Worm (Caenorhabditis elegans) whole organism, L2 larva: ENCODE data around the gene srw-136.
"Not testable (repeated sequence)": the region's sequence is repeated elsewhere in the genome, so short reads cannot be mapped to it uniquely, and the experiment has no call there.

Experiments
- C34F6.9 ChIP-seq: fragments of 150-350 bp; optimal IDR thresholded peaks from 2 replicates; lab custom pipeline; 2014; ENCODE audit warnings: missing biosample characterization, missing genetic modification characterization
- ZK546.5 ChIP-seq: sonication (generic microtip); optimal IDR thresholded peaks from 2 replicates; lab custom pipeline; 2017; ENCODE audit warnings: missing biosample characterization, missing genetic modification characterization
- blmp-1 ChIP-seq: sonication (generic microtip); optimal IDR thresholded peaks from 2 replicates; lab custom pipeline; 2017; ENCODE audit warnings: missing genetic modification characterization, mild to moderate bottlenecking, missing compliant biosample characterization, antibody characterized with exemption, moderate library complexity; ENCODE audit not compliant: insufficient read depth
- ceh-16 ChIP-seq: fragments of 150-350 bp; optimal IDR thresholded peaks from 2 replicates; lab custom pipeline; 2014; ENCODE audit warnings: missing biosample characterization, missing genetic modification characterization
- crh-2 ChIP-seq: sonication (generic microtip); optimal IDR thresholded peaks from 2 replicates; lab custom pipeline; 2017; ENCODE audit warnings: missing biosample characterization, missing genetic modification characterization
- dmd-4 ChIP-seq: sonication (generic microtip); optimal IDR thresholded peaks from 2 replicates; lab custom pipeline; 2017; ENCODE audit warnings: missing biosample characterization, missing genetic modification characterization
- elt-1 ChIP-seq: fragments of 150-350 bp; optimal IDR thresholded peaks from 2 replicates; lab custom pipeline; 2014; ENCODE audit warnings: missing biosample characterization, missing genetic modification characterization
- elt-3 ChIP-seq: sonication (generic microtip); optimal IDR thresholded peaks from 2 replicates; lab custom pipeline; 2017; ENCODE audit warnings: missing biosample characterization, missing genetic modification characterization
- fos-1 ChIP-seq: fragments of 150-350 bp; optimal IDR thresholded peaks from 2 replicates; lab custom pipeline; 2014; ENCODE audit warnings: missing biosample characterization, missing genetic modification characterization
- lin-11 ChIP-seq: fragments of 150-350 bp; sonication (generic microtip); optimal IDR thresholded peaks from 2 replicates; lab custom pipeline; 2014; ENCODE audit warnings: missing biosample characterization, missing genetic modification characterization, inconsistent platforms, mixed read lengths
- lin-13 ChIP-seq: fragments of 150-350 bp; optimal IDR thresholded peaks from 2 replicates; lab custom pipeline; 2014; ENCODE audit warnings: missing biosample characterization, missing genetic modification reagents, missing genetic modification characterization
- lin-39 ChIP-seq: fragments of 150-350 bp; optimal IDR thresholded peaks from 2 replicates; lab custom pipeline; 2014; ENCODE audit warnings: missing biosample characterization, missing genetic modification reagents, missing genetic modification characterization
- mab-5 ChIP-seq: fragments of 150-350 bp; optimal IDR thresholded peaks from 2 replicates; lab custom pipeline; 2014; ENCODE audit warnings: missing biosample characterization, missing genetic modification characterization
- mbf-1 ChIP-seq: sonication (generic microtip); optimal IDR thresholded peaks from 2 replicates; lab custom pipeline; 2017; ENCODE audit warnings: missing biosample characterization, missing genetic modification characterization
- mdl-1 ChIP-seq, 2 experiments: fragments of 150-350 bp in 1 of 2; sonication (generic microtip) in 1 of 2; optimal IDR thresholded peaks; 2 replicates each; lab custom pipeline; 2017; ENCODE audit warnings: missing biosample characterization in 2 of 2, missing genetic modification characterization in 2 of 2
- nhr-10 ChIP-seq: sonication (generic microtip); optimal IDR thresholded peaks from 2 replicates; lab custom pipeline; 2017; ENCODE audit warnings: missing biosample characterization, missing genetic modification characterization
- nhr-129 ChIP-seq: fragments of 150-350 bp; optimal IDR thresholded peaks from 2 replicates; lab custom pipeline; 2014; ENCODE audit warnings: missing biosample characterization, missing genetic modification characterization
- nhr-21 ChIP-seq: fragments of 150-350 bp; optimal IDR thresholded peaks from 2 replicates; lab custom pipeline; 2014; ENCODE audit warnings: missing biosample characterization, missing genetic modification characterization
- nhr-23 ChIP-seq: fragments of 150-350 bp; optimal IDR thresholded peaks from 2 replicates; lab custom pipeline; 2014; ENCODE audit warnings: missing biosample characterization, missing genetic modification reagents, missing genetic modification characterization
- nhr-25 ChIP-seq: fragments of 150-350 bp; sonication (generic microtip); optimal IDR thresholded peaks from 3 replicates; lab custom pipeline; 2014; ENCODE audit warnings: missing biosample characterization, missing genetic modification characterization
- nhr-6 ChIP-seq: fragments of 150-350 bp; optimal IDR thresholded peaks from 2 replicates; lab custom pipeline; 2014; ENCODE audit warnings: missing biosample characterization, missing genetic modification characterization
- nhr-77 ChIP-seq: fragments of 150-350 bp; optimal IDR thresholded peaks from 2 replicates; lab custom pipeline; 2014; ENCODE audit warnings: missing biosample characterization, missing genetic modification characterization
- peb-1 ChIP-seq: fragments of 150-350 bp; optimal IDR thresholded peaks from 2 replicates; lab custom pipeline; 2014; ENCODE audit warnings: missing biosample characterization, missing genetic modification characterization
- sem-4 ChIP-seq: fragments of 150-350 bp; optimal IDR thresholded peaks from 2 replicates; lab custom pipeline; 2014; ENCODE audit warnings: missing biosample characterization, missing genetic modification reagents, missing genetic modification characterization
- sma-3 ChIP-seq: sonication (generic microtip); optimal IDR thresholded peaks from 2 replicates; lab custom pipeline; 2016; ENCODE audit warnings: missing genetic modification reagents, missing genetic modification characterization, missing compliant biosample characterization
- sma-9 ChIP-seq, 2 experiments: fragments of 150-350 bp in 1 of 2; sonication (generic microtip) in 1 of 2; optimal IDR thresholded peaks; 2 replicates each; lab custom pipeline; 2014 to 2016; ENCODE audit warnings: missing genetic modification characterization in 2 of 2, mild to moderate bottlenecking in 1 of 2, missing biosample characterization in 1 of 2, missing compliant biosample characterization in 1 of 2, missing genetic modification reagents in 1 of 2, moderate library complexity in 1 of 2
- snpc-4 ChIP-seq: fragments of 150-350 bp; optimal IDR thresholded peaks from 2 replicates; lab custom pipeline; 2014; ENCODE audit warnings: missing biosample characterization, missing genetic modification characterization
- unc-39 ChIP-seq: fragments of 150-350 bp; optimal IDR thresholded peaks from 2 replicates; lab custom pipeline; 2014; ENCODE audit warnings: missing biosample characterization, missing genetic modification characterization
- unc-62 ChIP-seq: fragments of 150-350 bp; optimal IDR thresholded peaks from 2 replicates; lab custom pipeline; 2014; ENCODE audit warnings: missing biosample characterization, missing genetic modification reagents, missing genetic modification characterization
- zag-1 ChIP-seq: fragments of 150-350 bp; optimal IDR thresholded peaks from 2 replicates; lab custom pipeline; 2014; ENCODE audit warnings: missing biosample characterization, missing genetic modification characterization
- ztf-1 ChIP-seq: fragments of 200-800 bp; sonication (Bioruptor generic); conservative IDR thresholded peaks from 2 replicates; pipeline ENCODE4 v1.3.6; 2022; ENCODE audit warnings: missing genetic modification characterization, missing compliant biosample characterization
- ztf-11 ChIP-seq: sonication (generic microtip); optimal IDR thresholded peaks from 2 replicates; lab custom pipeline; 2017; ENCODE audit warnings: missing biosample characterization, missing genetic modification characterization
- ztf-4 ChIP-seq: fragments of 150-350 bp; optimal IDR thresholded peaks from 2 replicates; lab custom pipeline; 2014; ENCODE audit warnings: missing biosample characterization, missing genetic modification characterization

The srw-136 gene

DNA sequence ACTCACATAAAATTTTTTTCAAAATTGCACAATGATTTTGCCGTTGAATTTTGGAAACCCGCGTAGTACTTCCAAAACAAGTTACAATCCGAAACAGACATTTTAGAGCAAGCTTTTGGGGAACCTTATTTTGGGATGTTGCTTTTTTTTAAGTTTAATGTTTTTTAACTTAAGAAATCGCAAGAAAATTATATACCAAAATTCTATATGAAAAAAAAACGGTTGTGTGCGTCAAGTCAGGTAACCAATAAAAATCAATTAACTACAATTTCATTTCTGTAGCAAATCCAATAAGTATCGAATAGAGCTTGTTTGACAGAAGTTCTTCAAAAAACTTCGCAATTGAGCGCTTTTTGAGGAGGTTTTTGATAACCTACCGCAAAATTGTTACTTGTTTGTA is 27.0 kb downstream of the srw-136 start, which contains the start of gene srw-117:
Gene srw-117 (minus strand): TSS at position 101 of the 400 bp plus-strand sequence.
- TF ChIP-seq mdl-1 (tag; optimal IDR thresholded peaks at IDR 0.05; lab: Kevin White, UChicago), result no peak
- TF ChIP-seq nhr-25, result no peak
- no peak for TF ChIP-seq nhr-21
- no peak for TF ChIP-seq lin-11 (tag; lab: Kevin White, UChicago)
- TF ChIP-seq nhr-77, result no peak
- TF ChIP-seq snpc-4 (tag; lab: Kevin White, UChicago), result no peak
- TF ChIP-seq sma-3 (GFP tag; lab: Kevin White, UChicago), result no peak
- TF ChIP-seq dmd-4 (tag; lab: Kevin White, UChicago), result no peak
- TF ChIP-seq nhr-129 (tag; lab: Kevin White, UChicago), result no peak
- no peak for TF ChIP-seq ztf-11 (tag; lab: Kevin White, UChicago)
- no peak for TF ChIP-seq lin-39 (tag; lab: Kevin White, UChicago)
- TF ChIP-seq mbf-1 (tag; lab: Kevin White, UChicago), result no peak
- TF ChIP-seq ZK546.5 (tag; lab: Kevin White, UChicago), result no peak
- TF ChIP-seq ceh-16 (tag; lab: Kevin White, UChicago), result no peak
- no peak for TF ChIP-seq sem-4 (tag; lab: Kevin White, UChicago)
- TF ChIP-seq blmp-1 (tag; lab: Kevin White, UChicago), result no peak
- TF ChIP-seq elt-1, result no peak
- no peak for TF ChIP-seq unc-39 (tag; lab: Kevin White, UChicago)
- TF ChIP-seq ztf-4 (tag; lab: Kevin White, UChicago), result no peak
- TF ChIP-seq sma-9 (GFP tag; optimal IDR thresholded peaks at IDR 0.05; lab: Kevin White, UChicago), result no peak
- no peak for TF ChIP-seq sma-9 (tag; optimal IDR thresholded peaks at IDR 0.05; lab: Kevin White, UChicago)

DNA sequence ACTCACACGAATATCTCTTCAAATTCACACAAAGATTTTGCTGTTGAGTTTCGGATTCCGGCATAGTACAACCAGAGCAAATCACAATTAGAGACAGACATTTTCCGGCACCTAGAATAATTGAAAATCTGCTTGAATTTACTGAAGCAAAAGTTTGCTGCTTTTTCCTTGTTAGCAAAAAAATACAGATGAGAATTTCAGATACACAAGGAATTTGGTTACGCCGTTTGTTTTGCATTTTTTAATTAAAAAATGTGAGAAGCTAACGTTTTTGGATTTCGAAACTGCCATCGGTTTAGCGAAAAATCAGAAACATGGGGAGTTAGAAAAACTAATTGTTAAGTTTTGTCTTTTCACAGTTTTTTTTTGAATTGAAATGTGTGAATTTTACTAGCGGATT is 30.4 kb downstream of the srw-136 start, which contains the start of gene srw-118:
Gene srw-118 (minus strand): TSS at position 101 of the 400 bp plus-strand sequence.
- TF ChIP-seq C34F6.9 (tag; lab: Kevin White, UChicago) (no peak), sma-9 (GFP tag; optimal IDR thresholded peaks at IDR 0.05; lab: Kevin White, UChicago) (no peak), sma-9 (tag; optimal IDR thresholded peaks at IDR 0.05; lab: Kevin White, UChicago) (no peak), lin-39 (tag; lab: Kevin White, UChicago) (no peak), zag-1 (tag; lab: Kevin White, UChicago) (no peak), nhr-129 (tag; lab: Kevin White, UChicago) (no peak), peb-1 (tag; lab: Kevin White, UChicago) (no peak)

DNA sequence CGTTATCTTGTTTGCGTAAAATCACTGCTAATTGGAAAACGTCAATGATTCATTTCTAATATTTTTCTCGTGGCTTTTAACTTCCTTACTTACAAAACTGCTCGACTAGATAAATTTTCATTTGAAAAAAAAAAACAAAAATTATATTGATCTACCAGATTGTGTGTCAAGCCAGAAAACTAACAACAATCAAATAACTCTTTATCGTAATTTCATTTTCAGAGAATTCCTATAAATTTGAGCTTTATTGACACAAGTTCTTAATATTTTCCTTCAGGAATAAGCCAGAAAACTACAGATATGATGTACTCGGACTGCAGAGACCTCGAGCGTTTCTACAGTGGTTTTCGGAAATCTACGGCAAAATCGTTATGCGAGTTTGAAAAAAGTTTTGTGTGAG is 34.1 kb downstream of the srw-136 start, which contains the start of gene srw-124:
Gene srw-124 (plus strand): TSS at position 301 of the 400 bp plus-strand sequence.
- TF ChIP-seq lin-39 (tag; lab: Kevin White, UChicago) (no peak), fos-1 (tag; lab: Kevin White, UChicago) (no peak), nhr-10 (tag; lab: Kevin White, UChicago) (no peak), dmd-4 (tag; lab: Kevin White, UChicago) (no peak), unc-62 (no peak), nhr-25 (no peak), snpc-4 (tag; lab: Kevin White, UChicago) (no peak), lin-13 (GFP tag; lab: Kevin White, UChicago) (no peak), nhr-23 (tag; lab: Kevin White, UChicago) (no peak), ZK546.5 (tag; lab: Kevin White, UChicago) (no peak), sma-9 (GFP tag; optimal IDR thresholded peaks at IDR 0.05; lab: Kevin White, UChicago) (no peak), sma-9 (tag; optimal IDR thresholded peaks at IDR 0.05; lab: Kevin White, UChicago) (no peak), elt-3 (no peak), nhr-6 (no peak)

DNA sequence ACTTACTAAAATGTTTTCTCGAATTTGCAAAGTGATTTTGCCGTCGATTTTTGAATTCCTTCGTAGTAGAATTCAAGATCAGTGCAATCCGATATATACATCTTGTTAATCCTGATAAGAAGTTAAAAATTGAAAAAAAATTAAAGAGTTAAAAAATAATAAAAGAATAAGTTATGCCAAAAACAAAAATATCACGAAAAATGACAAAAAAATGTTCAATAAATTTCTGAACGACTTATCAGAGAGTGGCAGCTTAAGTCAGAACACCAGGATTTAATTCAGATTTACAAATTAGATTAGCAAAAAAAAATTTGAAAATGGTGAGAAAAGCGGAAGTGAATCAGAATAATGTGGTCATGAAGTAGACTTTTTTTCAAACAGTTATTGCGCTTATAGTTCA is 35.1 kb downstream of the srw-136 start, which contains the start of gene srw-123:
Gene srw-123 (minus strand): TSS at position 101 of the 400 bp plus-strand sequence.
- not testable (repeated sequence) for TF ChIP-seq nhr-129, fos-1, crh-2 (tag; lab: Kevin White, UChicago)

DNA sequence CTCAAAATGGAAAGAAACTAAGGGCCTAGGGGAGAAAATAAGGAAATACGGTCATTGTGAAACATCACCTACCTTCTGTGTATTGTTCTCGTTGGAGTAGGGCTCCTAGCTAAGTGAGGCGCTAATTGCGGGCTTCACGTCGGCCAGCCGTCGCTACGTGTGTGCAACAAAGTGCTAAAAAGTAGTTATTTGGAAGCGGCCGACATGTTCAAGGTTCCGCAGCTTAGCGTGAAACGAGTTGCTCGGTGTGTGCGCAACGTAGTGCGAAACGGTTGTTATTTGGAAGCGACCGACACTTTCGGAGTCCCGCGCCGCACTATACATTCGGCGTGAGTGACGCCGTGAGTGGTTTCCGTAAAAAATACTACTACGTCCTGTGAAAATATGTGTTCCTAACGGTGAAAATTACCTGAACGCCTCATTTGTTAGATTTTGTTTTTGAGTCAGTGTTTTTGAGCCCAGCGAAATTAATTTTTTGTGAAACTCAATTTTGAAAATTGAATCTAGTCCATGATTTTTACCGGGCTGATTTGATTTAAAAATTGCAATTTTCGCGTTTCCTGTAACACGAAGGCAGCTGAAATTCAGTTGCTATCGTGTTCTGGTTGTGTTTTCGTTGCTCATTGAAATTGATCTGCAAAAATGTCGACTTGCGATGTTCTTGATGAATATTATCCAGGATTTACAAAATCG is 38.9 kb downstream of the srw-136 start, which contains the start of gene srw-129:
Gene srw-129 (plus strand): TSS at position 643 of the 693 bp plus-strand sequence.
- TF ChIP-seq mab-5 (no peak), nhr-6 (no peak), ztf-1 (GFP tag; lab: Robert Waterston, UW) (no peak)
